Worm (Caenorhabditis elegans) whole organism, L4/young adult: ENCODE data around the gene Y32B12B.8.
"Not testable (repeated sequence)": the region's sequence is repeated elsewhere in the genome, so short reads cannot be mapped to it uniquely, and the experiment has no call there.

Experiments
- W03F9.2 ChIP-seq: fragments of 150-350 bp; optimal IDR thresholded peaks from 2 replicates; lab custom pipeline; 2014; ENCODE audit warnings: missing biosample characterization, missing genetic modification characterization
- him-1 ChIP-seq: sonication (generic microtip); optimal IDR thresholded peaks from 2 replicates; lab custom pipeline; 2016; ENCODE audit warnings: missing genotype, missing genetic modification reagents, missing genetic modification characterization, missing compliant biosample characterization

DNA sequence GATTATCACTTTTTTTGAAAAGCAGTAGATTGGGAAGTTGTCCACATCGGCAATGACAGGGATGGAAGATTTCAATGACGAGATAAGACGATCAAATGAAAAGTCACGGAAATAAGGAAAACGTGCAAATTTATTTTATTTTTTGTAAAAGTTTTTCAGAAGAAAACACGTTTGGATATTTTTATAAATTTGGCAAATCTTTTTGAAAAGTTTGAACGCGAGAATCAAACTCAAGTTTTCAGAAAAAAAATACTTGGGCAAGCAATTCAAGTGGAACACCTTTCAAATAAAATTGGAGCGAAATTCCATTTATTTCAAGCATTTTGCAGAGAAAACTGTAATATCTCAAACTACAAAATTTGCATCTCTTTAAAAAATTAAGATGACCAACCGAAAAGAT lies 20.1 kb upstream of the Y32B12B.8 start, which contains the start of gene F36D3.5:
- not testable (repeated sequence) for TF ChIP-seq him-1; W03F9.2 (tag; lab: Kevin White, UChicago)
